Worm (Caenorhabditis elegans) whole organism, L1 larva: ENCODE measurements around the gene npl-4.2.
A peak's percentile ranks its signal among the peaks of the same experiment; 100 is the strongest.
"Not testable (repeated sequence)": the region's sequence is repeated elsewhere in the genome, so short reads cannot be mapped to it uniquely, and the experiment has no call there.

ENCODE experiments used
- C04F5.9 ChIP-seq: sonication (generic microtip); optimal IDR thresholded peaks from 2 replicates; lab custom pipeline; 2016; ENCODE audit warnings: missing genetic modification characterization, missing compliant biosample characterization
- C16A3.4 ChIP-seq: fragments of 150-350 bp; optimal IDR thresholded peaks from 2 replicates; lab custom pipeline; 2014; ENCODE audit warnings: missing biosample characterization, missing genetic modification characterization
- aha-1 ChIP-seq: fragments of 150-350 bp; optimal IDR thresholded peaks from 2 replicates; lab custom pipeline; 2014; ENCODE audit warnings: missing biosample characterization, missing genetic modification characterization
- ama-1 ChIP-seq: fragments of 150-350 bp; optimal IDR thresholded peaks from 2 replicates; lab custom pipeline; 2014
- blmp-1 ChIP-seq: fragments of 150-350 bp; optimal IDR thresholded peaks from 2 replicates; lab custom pipeline; 2014; ENCODE audit warnings: missing biosample characterization, missing genetic modification characterization
- ceh-82 ChIP-seq, 3 experiments: fragments of 150-350 bp in 1 of 3; sonication (generic microtip) in 2 of 3; optimal IDR thresholded peaks; 2 replicates each; lab custom pipeline; 2014 to 2017; ENCODE audit warnings: missing biosample characterization in 3 of 3, missing genetic modification characterization in 3 of 3
- ceh-88 ChIP-seq: fragments of 200-800 bp; sonication (Bioruptor generic); IDR thresholded peaks from 2 replicates; pipeline ENCODE4 v1.3.6; 2022; ENCODE audit warnings: missing genetic modification characterization, missing compliant biosample characterization
- ceh-90 ChIP-seq: sonication (generic microtip); optimal IDR thresholded peaks from 2 replicates; lab custom pipeline; 2016; ENCODE audit warnings: missing genetic modification characterization, missing compliant biosample characterization
- dpl-1 ChIP-seq, 3 experiments: fragments of 150-350 bp in 2 of 3; sonication (generic microtip) in 1 of 3; optimal IDR thresholded peaks; 2 replicates each; lab custom pipeline; 2014 to 2017; ENCODE audit warnings: missing biosample characterization in 3 of 3, missing genetic modification characterization in 3 of 3, missing genetic modification reagents in 3 of 3
- dsc-1 ChIP-seq: sonication (generic microtip); optimal IDR thresholded peaks from 2 replicates; lab custom pipeline; 2016; ENCODE audit warnings: mild to moderate bottlenecking, missing genetic modification characterization, missing compliant biosample characterization
- efl-1 ChIP-seq, 4 experiments: fragments of 150-350 bp; optimal IDR thresholded peaks in 3 of 4; peaks in 1 of 4; 1 replicate in 1 of 4; 2 replicates in 3 of 4; lab custom pipeline; 2014; ENCODE audit warnings: missing biosample characterization in 2 of 4, missing genetic modification characterization in 2 of 4, missing genetic modification reagents in 2 of 4
- egl-13 ChIP-seq: sonication (generic microtip); optimal IDR thresholded peaks from 2 replicates; lab custom pipeline; 2016; ENCODE audit warnings: missing genotype, missing genetic modification reagents, missing genetic modification characterization, missing compliant biosample characterization
- elt-2 ChIP-seq: sonication (generic microtip); optimal IDR thresholded peaks from 2 replicates; lab custom pipeline; 2016; ENCODE audit warnings: missing genetic modification characterization, mild to moderate bottlenecking, inconsistent platforms, missing compliant biosample characterization, missing genetic modification reagents
- fkh-10 ChIP-seq: sonication (generic microtip); optimal IDR thresholded peaks from 2 replicates; lab custom pipeline; 2017; ENCODE audit warnings: missing biosample characterization, missing genetic modification reagents, missing genetic modification characterization
- fkh-8 ChIP-seq: sonication (generic microtip); optimal IDR thresholded peaks from 2 replicates; lab custom pipeline; 2016; ENCODE audit warnings: mild to moderate bottlenecking, missing genetic modification characterization, missing compliant biosample characterization
- grh-1 ChIP-seq: fragments of 200-800 bp; sonication (Bioruptor generic); IDR thresholded peaks from 2 replicates; pipeline ENCODE4 v1.3.6; 2022; ENCODE audit warnings: missing genetic modification reagents, missing genetic modification characterization, missing compliant biosample characterization
- hlh-17 ChIP-seq: fragments of 200-800 bp; sonication (Bioruptor generic); optimal IDR thresholded peaks from 2 replicates; lab custom pipeline; 2018; ENCODE audit warnings: missing genetic modification characterization, mild to moderate bottlenecking, missing compliant biosample characterization, moderate library complexity, borderline replicate concordance
- irx-1 ChIP-seq: sonication (generic microtip); optimal IDR thresholded peaks from 2 replicates; lab custom pipeline; 2016; ENCODE audit warnings: missing genetic modification characterization, missing compliant biosample characterization
- isw-1 ChIP-seq: fragments of 200-800 bp; sonication (Bioruptor generic); IDR thresholded peaks from 2 replicates; pipeline ENCODE4 v1.3.6; 2022; ENCODE audit warnings: missing genetic modification characterization, missing compliant biosample characterization
- lin-13 ChIP-seq: fragments of 150-350 bp; optimal IDR thresholded peaks from 2 replicates; lab custom pipeline; 2014; ENCODE audit warnings: missing biosample characterization, missing genetic modification reagents, missing genetic modification characterization
- lin-14 ChIP-seq: fragments of 200-800 bp; sonication (Bioruptor generic); optimal IDR thresholded peaks from 2 replicates; lab custom pipeline; 2018; ENCODE audit warnings: mild to moderate bottlenecking, missing genetic modification characterization, moderate library complexity, missing compliant biosample characterization
- lin-35 ChIP-seq, 2 experiments: fragments of 150-350 bp; optimal IDR thresholded peaks; 2 replicates each; lab custom pipeline; 2014; ENCODE audit warnings: missing biosample characterization in 2 of 2, missing genetic modification characterization in 2 of 2, missing genetic modification reagents in 2 of 2
- lir-3 ChIP-seq: sonication (generic microtip); optimal IDR thresholded peaks from 2 replicates; lab custom pipeline; 2016; ENCODE audit warnings: mild to moderate bottlenecking, missing genetic modification characterization, moderate library complexity, missing compliant biosample characterization; ENCODE audit not compliant: poor library complexity
- lsy-2 ChIP-seq, 2 experiments: fragments of 150-350 bp; optimal IDR thresholded peaks; 2 replicates each; lab custom pipeline; 2014; ENCODE audit warnings: missing biosample characterization in 2 of 2, missing genetic modification characterization in 2 of 2
- mdl-1 ChIP-seq, 2 experiments: fragments of 150-350 bp; optimal IDR thresholded peaks; 2 replicates each; lab custom pipeline; 2014 to 2017; ENCODE audit warnings: missing biosample characterization in 2 of 2, missing genetic modification characterization in 2 of 2, inconsistent platforms in 1 of 2
- nhr-19 ChIP-seq: fragments of 200-800 bp; sonication (Bioruptor generic); conservative IDR thresholded peaks from 2 replicates; pipeline ENCODE4 v1.3.6; 2022; ENCODE audit warnings: missing genetic modification characterization, missing compliant biosample characterization
- nhr-20 ChIP-seq: sonication (generic microtip); optimal IDR thresholded peaks from 2 replicates; lab custom pipeline; 2016; ENCODE audit warnings: mild to moderate bottlenecking, missing genetic modification characterization, missing compliant biosample characterization
- nhr-47 ChIP-seq: sonication (generic microtip); optimal IDR thresholded peaks from 2 replicates; lab custom pipeline; 2016; ENCODE audit warnings: mild to moderate bottlenecking, missing genetic modification characterization, moderate library complexity, missing compliant biosample characterization
- nhr-71 ChIP-seq: sonication (generic microtip); optimal IDR thresholded peaks from 2 replicates; lab custom pipeline; 2016; ENCODE audit warnings: mild to moderate bottlenecking, missing genetic modification characterization, moderate library complexity, missing compliant biosample characterization
- nhr-84 ChIP-seq: sonication (generic microtip); optimal IDR thresholded peaks from 2 replicates; lab custom pipeline; 2017; ENCODE audit warnings: missing biosample characterization, missing genetic modification characterization
- nhr-85 ChIP-seq: sonication (generic microtip); peaks from one replicate; lab custom pipeline; 2016; ENCODE audit warnings: missing genetic modification characterization, inconsistent platforms, missing compliant biosample characterization
- nhr-90 ChIP-seq: sonication (generic microtip); optimal IDR thresholded peaks from 2 replicates; lab custom pipeline; 2016; ENCODE audit warnings: mild to moderate bottlenecking, missing genetic modification characterization, missing compliant biosample characterization; ENCODE audit not compliant: poor library complexity
- pax-3 ChIP-seq: fragments of 200-800 bp; sonication (Bioruptor generic); optimal IDR thresholded peaks from 2 replicates; lab custom pipeline; 2018; ENCODE audit warnings: mild to moderate bottlenecking, missing genetic modification characterization, moderate library complexity, missing compliant biosample characterization
- pqm-1 ChIP-seq: sonication (generic microtip); optimal IDR thresholded peaks from 3 replicates; lab custom pipeline; 2017; ENCODE audit warnings: missing biosample characterization, missing genetic modification characterization
- rnt-1 ChIP-seq: sonication (generic microtip); optimal IDR thresholded peaks from 2 replicates; lab custom pipeline; 2016; ENCODE audit warnings: mild to moderate bottlenecking, missing genetic modification characterization, moderate library complexity, missing compliant biosample characterization
- skn-1 ChIP-seq: fragments of 150-350 bp; optimal IDR thresholded peaks from 2 replicates; lab custom pipeline; 2014; ENCODE audit warnings: missing biosample characterization, missing genetic modification characterization
- snpc-4 ChIP-seq: fragments of 150-350 bp; optimal IDR thresholded peaks from 2 replicates; lab custom pipeline; 2014; ENCODE audit warnings: missing biosample characterization, missing genetic modification characterization
- snu-23 ChIP-seq: sonication (generic microtip); optimal IDR thresholded peaks from 2 replicates; lab custom pipeline; 2016; ENCODE audit warnings: missing genetic modification characterization, missing compliant biosample characterization
- sup-37 ChIP-seq: fragments of 200-800 bp; sonication (Bioruptor generic); optimal IDR thresholded peaks from 2 replicates; lab custom pipeline; 2018; ENCODE audit warnings: mild to moderate bottlenecking, missing genetic modification characterization, missing compliant biosample characterization
- swsn-7 ChIP-seq: sonication (generic microtip); optimal IDR thresholded peaks from 2 replicates; lab custom pipeline; 2016; ENCODE audit warnings: missing genetic modification characterization, missing compliant biosample characterization
- unc-130 ChIP-seq: fragments of 150-350 bp; optimal IDR thresholded peaks from 2 replicates; lab custom pipeline; 2017; ENCODE audit warnings: missing biosample characterization, missing genetic modification characterization, inconsistent platforms
- unc-98 ChIP-seq: fragments of 200-800 bp; sonication (Bioruptor generic); IDR thresholded peaks from 2 replicates; pipeline ENCODE4 v1.3.6; 2022; ENCODE audit warnings: missing genetic modification characterization, missing compliant biosample characterization
- vab-15 ChIP-seq: sonication (generic microtip); optimal IDR thresholded peaks from 2 replicates; lab custom pipeline; 2017; ENCODE audit warnings: missing genotype, mild to moderate bottlenecking, missing genetic modification characterization, missing compliant biosample characterization
- xbp-1 ChIP-seq: sonication (generic microtip); optimal IDR thresholded peaks from 2 replicates; lab custom pipeline; 2016; ENCODE audit warnings: missing genetic modification characterization, missing compliant biosample characterization
- zip-4 ChIP-seq: fragments of 200-800 bp; sonication (Bioruptor generic); optimal IDR thresholded peaks from 2 replicates; lab custom pipeline; 2018; ENCODE audit warnings: mild to moderate bottlenecking, missing genetic modification characterization, moderate library complexity, missing compliant biosample characterization
- ztf-11 ChIP-seq, 2 experiments: sonication (generic microtip); optimal IDR thresholded peaks; 2 replicates each; lab custom pipeline; 2016 to 2017; ENCODE audit warnings: missing genetic modification characterization in 2 of 2, missing biosample characterization in 1 of 2, missing compliant biosample characterization in 1 of 2

The npl-4.2 gene

DNA sequence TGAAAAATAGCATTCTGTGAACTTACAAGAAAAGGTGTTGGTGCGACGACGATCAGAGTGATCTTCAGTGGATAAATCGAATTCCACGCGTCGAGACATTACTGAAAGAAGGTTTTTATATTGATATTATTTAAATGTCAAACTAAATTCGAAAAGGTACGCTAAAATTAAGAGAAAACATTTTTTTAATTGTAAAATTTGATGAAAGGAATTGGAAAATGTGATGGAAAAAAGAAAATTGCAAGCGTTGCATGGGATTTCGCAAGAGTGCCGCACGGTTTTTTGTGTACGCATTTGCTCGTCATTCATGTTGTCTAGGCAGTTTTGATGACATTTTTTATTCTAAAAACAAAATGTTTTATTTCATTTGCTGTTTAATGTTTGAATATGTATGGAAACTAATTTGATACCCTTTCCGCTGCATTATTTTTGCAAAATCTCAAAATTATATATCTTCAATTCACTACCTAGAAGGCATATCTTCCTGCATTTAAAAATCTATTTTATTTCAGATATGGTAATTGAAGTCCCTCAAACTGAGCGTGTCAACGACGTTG is at the start of gene npl-4.2, which contains the start of gene eif-3.L:
Gene npl-4.2 (plus strand): TSS at position 507 of the 557 bp plus-strand sequence.
Gene eif-3.L (minus strand): TSS at position 101 of the 557 bp plus-strand sequence.
- not testable (repeated sequence) for TF ChIP-seq dsc-1 (tag; lab: Kevin White, UChicago); pax-3; C04F5.9

DNA sequence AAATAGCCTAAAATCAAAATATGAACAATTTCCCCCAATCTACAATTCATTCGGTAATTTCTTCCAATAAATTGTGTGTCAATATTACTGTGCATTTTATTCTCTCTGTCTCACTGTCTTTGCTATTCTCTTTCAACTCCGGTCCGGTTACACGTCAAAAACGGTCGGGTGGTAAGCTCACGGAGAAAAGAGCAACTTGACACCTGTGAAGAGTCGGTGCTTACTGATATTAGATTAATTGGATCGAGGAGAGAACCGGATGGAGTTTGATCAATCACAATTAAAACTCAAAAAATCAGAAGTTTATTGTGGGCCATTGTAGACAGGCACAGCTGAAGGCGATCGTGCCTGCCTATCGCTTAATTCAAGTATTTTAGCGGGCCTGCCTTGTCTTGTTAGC is 47.8 kb upstream of the npl-4.2 start:
- TF ChIP-seq C16A3.4 (tag; lab: Kevin White, UChicago) = no peak
- no peak for TF ChIP-seq lir-3 (tag; lab: Kevin White, UChicago)
- no peak for TF ChIP-seq ceh-90 (tag; lab: Kevin White, UChicago)
- peak; percentile 16 for TF ChIP-seq nhr-71
- TF ChIP-seq lsy-2 (tag; optimal IDR thresholded peaks at IDR 0.05; lab: Kevin White, UChicago) = no peak
- TF ChIP-seq pqm-1 (tag; lab: Kevin White, UChicago) = no peak
- peak; percentile 3 for TF ChIP-seq nhr-20 (tag; lab: Kevin White, UChicago)
- TF ChIP-seq isw-1 = no peak
- no peak for TF ChIP-seq hlh-17 (GFP tag; lab: Kevin White, UChicago)
- no peak for TF ChIP-seq skn-1 (tag; lab: Kevin White, UChicago)
- no peak for TF ChIP-seq unc-130 (tag; lab: Kevin White, UChicago)
- TF ChIP-seq ztf-11 (tag; optimal IDR thresholded peaks at IDR 0.05; lab: Kevin White, UChicago) = no peak
- no peak for TF ChIP-seq nhr-85 (tag; lab: Kevin White, UChicago)
- TF ChIP-seq ceh-88 = no peak
- TF ChIP-seq elt-2 = peak; percentile 11
- no peak for TF ChIP-seq vab-15 (tag; lab: Kevin White, UChicago)

ce11 chrII:5577060-5577459 is 45.6 kb upstream of the npl-4.2 start:
- TF ChIP-seq swsn-7 (tag; lab: Kevin White, UChicago) (peak; percentile 34), nhr-90 (tag; lab: Kevin White, UChicago) (peak; percentile 10), unc-98 (no peak), nhr-19 (GFP tag; lab: Robert Waterston, UW) (0 out of 2 replicates have a peak, but pooled peaks have one; percentile 15), blmp-1 (tag; lab: Kevin White, UChicago) (peak; percentile 20), efl-1 (optimal IDR thresholded peaks at IDR 0.05; lab: Kevin White, UChicago) (peak; percentile 28 to 51), efl-1 (GFP tag; optimal IDR thresholded peaks at IDR 0.05 in 1 of 2; lab: Kevin White, UChicago) (peak; percentile 13 to 76), sup-37 (GFP tag; lab: Kevin White, UChicago) (no peak), zip-4 (GFP tag; lab: Kevin White, UChicago) (no peak), nhr-47 (tag; lab: Kevin White, UChicago) (no peak), lin-14 (GFP tag; lab: Kevin White, UChicago) (peak; percentile 30), snu-23 (GFP tag; lab: Kevin White, UChicago) (peak; percentile 55), lsy-2 (tag; optimal IDR thresholded peaks at IDR 0.05; lab: Kevin White, UChicago) (peak in 1 of 2 experiments; percentile 60), lin-35 (GFP tag; optimal IDR thresholded peaks at IDR 0.05; lab: Kevin White, UChicago) (peak in 1 of 2 experiments; percentile 59), mdl-1 (tag; optimal IDR thresholded peaks at IDR 0.05; lab: Kevin White, UChicago) (peak in 1 of 2 experiments; percentile 30), nhr-20 (tag; lab: Kevin White, UChicago) (peak; percentile 34), fkh-10 (GFP tag; lab: Kevin White, UChicago) (no peak), grh-1 (GFP tag; lab: Robert Waterston, UW) (no peak), lin-13 (GFP tag; lab: Kevin White, UChicago) (peak; percentile 2), ama-1 (lab: Kevin White, UChicago) (no peak), egl-13 (tag; lab: Kevin White, UChicago) (peak; percentile 0), snpc-4 (tag; lab: Kevin White, UChicago) (peak; percentile 36), elt-2 (peak; percentile 37), dpl-1 (GFP tag; optimal IDR thresholded peaks at IDR 0.05; lab: Kevin White, UChicago) (peak; percentile 18 to 31 (median 29)), nhr-71 (peak; percentile 52), skn-1 (tag; lab: Kevin White, UChicago) (peak; percentile 40), xbp-1 (tag; lab: Kevin White, UChicago) (peak; percentile 5), ceh-82 (tag; optimal IDR thresholded peaks at IDR 0.05; lab: Kevin White, UChicago) (peak in 1 of 3 experiments; percentile 6), fkh-8 (tag; lab: Kevin White, UChicago) (peak; percentile 66), rnt-1 (peak; percentile 59), pqm-1 (tag; lab: Kevin White, UChicago) (no peak), irx-1 (no peak), aha-1 (tag; lab: Kevin White, UChicago) (no peak), C16A3.4 (tag; lab: Kevin White, UChicago) (peak; percentile 54), nhr-84 (tag; lab: Kevin White, UChicago) (no peak)
